Worm (Caenorhabditis elegans): Measurements from ENCODE around the gene srh-284.

Gene srh-284

ce11 chrV:17793986-17794385 is 26.6 kb downstream of the srh-284 start, which contains the start of gene srh-289:
Gene srh-289, minus strand, starts transcription at chrV:17794086.
- TF ChIP-seq tlp-1 (tag; optimal IDR thresholded peaks at IDR 0.05) (no peak), skn-1 (tag; optimal IDR thresholded peaks at IDR 0.05) (no peak), nhr-71 (tag; optimal IDR thresholded peaks at IDR 0.05) (no peak), elt-3 (tag; optimal IDR thresholded peaks at IDR 0.05) (no peak), nhr-76 (tag; optimal IDR thresholded peaks at IDR 0.05) (no peak), rnt-1 (tag; optimal IDR thresholded peaks at IDR 0.05) (no peak)

ce11 chrV:17795655-17796054 is 28.3 kb downstream of the srh-284 start, which contains the start of gene srh-288:
Gene srh-288, minus strand, starts transcription at chrV:17795755.
- TF ChIP-seq irx-1 (tag; optimal IDR thresholded peaks at IDR 0.05) (no peak), sup-37 (GFP tag; optimal IDR thresholded peaks at IDR 0.05) (no peak), C34B4.2 (tag; optimal IDR thresholded peaks at IDR 0.05) (no peak), egl-13 (tag; optimal IDR thresholded peaks at IDR 0.05) (no peak), sox-4 (tag; optimal IDR thresholded peaks at IDR 0.05) (no peak), unc-98 (GFP tag; IDR thresholded peaks at IDR 0.05) (no peak), snu-23 (GFP tag; optimal IDR thresholded peaks at IDR 0.05) (no peak), nhr-76 (tag; optimal IDR thresholded peaks at IDR 0.05) (no peak), nhr-85 (tag) (no peak)

DNA sequence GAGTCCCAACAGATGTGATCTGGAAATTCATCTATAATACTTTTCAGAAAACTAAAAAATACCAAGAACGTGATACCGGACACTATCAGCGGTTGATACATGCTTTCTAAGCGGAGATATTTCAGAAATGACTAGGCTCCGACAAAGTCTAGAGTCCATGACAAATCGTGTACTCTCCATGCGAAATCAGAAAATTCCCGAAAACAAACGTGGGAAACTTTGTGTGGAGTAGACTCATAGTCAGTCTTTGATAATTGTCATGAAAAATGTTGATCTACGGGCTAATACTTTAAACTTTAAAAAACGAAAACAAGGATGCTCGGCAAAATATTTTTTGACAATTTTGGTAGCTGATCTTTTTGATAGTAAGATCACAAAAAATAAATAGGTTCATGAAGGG is 31.4 kb downstream of the srh-284 start, which contains the start of gene srx-18:
Gene srx-18, minus strand, starts transcription at position 101 of the 400 bp plus-strand sequence.
- no peak for TF ChIP-seq Y116A8C.19 (tag; optimal IDR thresholded peaks at IDR 0.05; ENCODE audit: borderline replicate concordance)
- no peak for TF ChIP-seq pag-3 (tag; optimal IDR thresholded peaks at IDR 0.05; ENCODE audit: borderline replicate concordance, insufficient read depth)
- TF ChIP-seq blmp-1 (tag; optimal IDR thresholded peaks at IDR 0.05): no peak
- no peak for TF ChIP-seq ces-1 (GFP tag; optimal IDR thresholded peaks at IDR 0.05)
- no peak for TF ChIP-seq pax-3 (tag; optimal IDR thresholded peaks at IDR 0.05)
- no peak for TF ChIP-seq mef-2 (tag; optimal IDR thresholded peaks at IDR 0.05)
- TF ChIP-seq nhr-28 (tag; optimal IDR thresholded peaks at IDR 0.05): no peak

DNA sequence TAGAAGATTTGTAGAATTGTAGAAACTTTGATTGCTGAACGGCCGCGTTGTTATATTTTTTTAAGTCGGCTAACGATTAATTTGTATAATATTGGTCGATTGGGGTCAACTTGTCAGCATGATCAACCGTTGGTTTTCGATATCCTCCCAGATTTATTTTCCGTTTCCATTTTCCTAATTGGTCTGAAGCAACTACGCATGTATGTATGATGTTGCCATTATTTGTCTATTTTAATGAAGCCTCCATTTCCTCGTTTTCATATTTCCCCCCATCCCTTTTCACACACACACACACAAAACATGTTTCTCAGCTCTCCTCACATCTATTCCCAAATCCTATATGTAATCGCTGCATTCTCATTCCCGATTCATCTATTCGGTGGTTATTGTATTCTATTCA is 33.2 kb downstream of the srh-284 start, which contains the start of gene srh-287:
Gene srh-287, plus strand, starts transcription at position 301 of the 400 bp plus-strand sequence.
- no peak for TF ChIP-seq pax-3 (tag; optimal IDR thresholded peaks at IDR 0.05)
- no peak for TF ChIP-seq ceh-88 (GFP tag; IDR thresholded peaks at IDR 0.05)
- no peak for TF ChIP-seq egl-13 (tag; optimal IDR thresholded peaks at IDR 0.05)
- TF ChIP-seq vab-15 (tag; optimal IDR thresholded peaks at IDR 0.05): no peak
- no peak for TF ChIP-seq zip-4 (GFP tag; optimal IDR thresholded peaks at IDR 0.05)
- TF ChIP-seq snpc-4 (tag; optimal IDR thresholded peaks at IDR 0.05): no peak
- no peak for TF ChIP-seq nhr-71 (tag; optimal IDR thresholded peaks at IDR 0.05)
- TF ChIP-seq pqm-1 (tag; optimal IDR thresholded peaks at IDR 0.05): no peak
- TF ChIP-seq elt-3 (tag; optimal IDR thresholded peaks at IDR 0.05): no peak
- no peak for TF ChIP-seq unc-98 (GFP tag; IDR thresholded peaks at IDR 0.05)
- TF ChIP-seq C16A3.4 (tag; optimal IDR thresholded peaks at IDR 0.05): no peak
- no peak for TF ChIP-seq rnt-1 (tag; optimal IDR thresholded peaks at IDR 0.05)
- TF ChIP-seq dsc-1 (tag; optimal IDR thresholded peaks at IDR 0.05): no peak
- no peak for TF ChIP-seq lin-15B (tag; optimal IDR thresholded peaks at IDR 0.05)
- no peak for TF ChIP-seq F16B12.6 (tag; optimal IDR thresholded peaks at IDR 0.05)
- no peak for TF ChIP-seq snu-23 (GFP tag; optimal IDR thresholded peaks at IDR 0.05)
- TF ChIP-seq unc-130 (tag; optimal IDR thresholded peaks at IDR 0.05): no peak
- no peak for TF ChIP-seq skn-1 (tag; optimal IDR thresholded peaks at IDR 0.05)
- TF ChIP-seq zag-1 (tag; optimal IDR thresholded peaks at IDR 0.05): no peak

ce11 chrV:17802519-17802918 is 35.2 kb downstream of the srh-284 start, which contains the start of the genes Y94A7B.11 and srh-292:
Gene Y94A7B.11, minus strand, starts transcription at chrV:17802619.
Gene srh-292, plus strand, starts transcription at chrV:17802769.
- no peak for TF ChIP-seq nhr-77 (tag; optimal IDR thresholded peaks at IDR 0.05)
- TF ChIP-seq mdl-1 (tag; optimal IDR thresholded peaks at IDR 0.05): no peak
- TF ChIP-seq xbp-1 (tag; optimal IDR thresholded peaks at IDR 0.05): no peak
- TF ChIP-seq grh-1 (GFP tag; IDR thresholded peaks at IDR 0.05): no peak
- no peak for TF ChIP-seq ceh-88 (GFP tag; IDR thresholded peaks at IDR 0.05)
- TF ChIP-seq hlh-17 (GFP tag; optimal IDR thresholded peaks at IDR 0.05; ENCODE audit: borderline replicate concordance): no peak
- no peak for TF ChIP-seq tbx-2 (tag; optimal IDR thresholded peaks at IDR 0.05)
- TF ChIP-seq ama-1 (optimal IDR thresholded peaks at IDR 0.05): no peak
- TF ChIP-seq nhr-20 (tag; optimal IDR thresholded peaks at IDR 0.05): no peak
- no peak for TF ChIP-seq F16B12.6 (tag; optimal IDR thresholded peaks at IDR 0.05)
- TF ChIP-seq ets-5 (GFP tag; IDR thresholded peaks at IDR 0.05): no peak
- no peak for TF ChIP-seq lin-35 (GFP tag; optimal IDR thresholded peaks at IDR 0.05)
- no peak for TF ChIP-seq hlh-4 (tag; optimal IDR thresholded peaks at IDR 0.05)

All from whole organism, L1 larva.